Fruit fly (Drosophila melanogaster) whole organism, adult: ENCODE measurements around the gene Hsp60D.

Source experiments
- CG12768 ChIP-seq: fragments of 200-800 bp; sonication (Bioruptor generic); optimal IDR thresholded peaks from 2 replicates; lab custom pipeline; 2017; ENCODE audit warnings: missing biosample characterization, missing genetic modification characterization, mild to moderate bottlenecking, moderate library complexity, missing genetic modification reagents
- CG1620 ChIP-seq: fragments of 200-800 bp; sonication (Bioruptor generic); optimal IDR thresholded peaks from 2 replicates; lab custom pipeline; 2016; ENCODE audit warnings: missing biosample characterization, missing genetic modification characterization
- CG33017 ChIP-seq: fragments of 200-800 bp; sonication (Bioruptor generic); optimal IDR thresholded peaks from 2 replicates; lab custom pipeline; 2018; ENCODE audit warnings: missing biosample characterization, mild to moderate bottlenecking, missing genetic modification characterization, moderate library complexity
- CG7045 ChIP-seq: fragments of 200-800 bp; sonication (Bioruptor generic); optimal IDR thresholded peaks from 2 replicates; lab custom pipeline; 2017; ENCODE audit warnings: missing biosample characterization, mild to moderate bottlenecking, missing genetic modification characterization
- CG7101 ChIP-seq: fragments of 200-800 bp; sonication (Bioruptor generic); optimal IDR thresholded peaks from 2 replicates; lab custom pipeline; 2018; ENCODE audit warnings: missing biosample characterization, mild to moderate bottlenecking, missing genetic modification characterization, moderate library complexity
- Clk ChIP-seq: fragments of 200-800 bp; sonication (Bioruptor generic); optimal IDR thresholded peaks from 2 replicates; lab custom pipeline; 2017; ENCODE audit warnings: missing biosample characterization, missing genetic modification characterization
- Crg-1 ChIP-seq: fragments of 200-800 bp; sonication (Bioruptor generic); optimal IDR thresholded peaks from 2 replicates; lab custom pipeline; 2016; ENCODE audit warnings: missing biosample characterization, missing genetic modification characterization
- Hr96 ChIP-seq: fragments of 200-800 bp; sonication (Bioruptor generic); optimal IDR thresholded peaks from 2 replicates; lab custom pipeline; 2016; ENCODE audit warnings: missing biosample characterization, missing genetic modification characterization
- bab1 ChIP-seq: fragments of 200-800 bp; sonication (Bioruptor generic); optimal IDR thresholded peaks from 3 replicates; lab custom pipeline; 2019; ENCODE audit warnings: missing biosample characterization, mild to moderate bottlenecking, missing genetic modification characterization, moderate library complexity
- kay ChIP-seq: fragments of 200-800 bp; sonication (Bioruptor generic); peaks from one replicate; lab custom pipeline; 2016; ENCODE audit warnings: missing biosample characterization, missing genetic modification characterization, borderline replicate concordance
- ovo ChIP-seq: fragments of 200-800 bp; sonication (Bioruptor generic); optimal IDR thresholded peaks from 2 replicates; lab custom pipeline; 2016; ENCODE audit warnings: missing biosample characterization, missing genetic modification characterization
- pad ChIP-seq: fragments of 200-800 bp; sonication (Bioruptor generic); optimal IDR thresholded peaks from 3 replicates; lab custom pipeline; 2017; ENCODE audit warnings: missing biosample characterization, missing genetic modification characterization, mild to moderate bottlenecking, moderate library complexity, missing genetic modification reagents
- tj ChIP-seq: fragments of 200-800 bp; sonication (Bioruptor generic); optimal IDR thresholded peaks from 3 replicates; lab custom pipeline; 2017; ENCODE audit warnings: missing biosample characterization, mild to moderate bottlenecking, missing genetic modification characterization, moderate library complexity

- TF ChIP-seq CG7045 (GFP tag; lab: Kevin White, UChicago) (no peak), CG7101 (no peak), bab1 (no peak), CG33017 (tag; lab: Kevin White, UChicago) (no peak), Crg-1 (GFP tag; lab: Kevin White, UChicago) (no peak), tj (GFP tag; lab: Kevin White, UChicago) (no peak), kay (GFP tag; lab: Kevin White, UChicago) (no peak), CG12768 (GFP tag; lab: Kevin White, UChicago) (no peak), Clk (GFP tag; lab: Kevin White, UChicago) (no peak), pad (GFP tag; lab: Kevin White, UChicago) (no peak), CG1620 (no peak), ovo (GFP tag; lab: Kevin White, UChicago) (no peak), Hr96 (GFP tag; lab: Kevin White, UChicago) (no peak)
Measured at dm6 chr2L:13430919-13431502, 18.3 kb downstream of the Hsp60D start.
